Worm (Caenorhabditis elegans): ENCODE data around the gene K02D10.2.
A peak's percentile ranks its signal among the peaks of the same experiment; 100 is the strongest.

K02D10.2 gene

ce11 chrIII:8801352-8801863 lies 30.3 kb upstream of the K02D10.2 start (continued):
- TF ChIP-seq pag-3 (tag; optimal IDR thresholded peaks at IDR 0.05; ENCODE audit: borderline replicate concordance, insufficient read depth) (no peak), ceh-82 (tag; optimal IDR thresholded peaks at IDR 0.05) (peak in 1 of 3 experiments; percentile 5), sptf-1 (tag; optimal IDR thresholded peaks at IDR 0.05) (no peak), hlh-17 (GFP tag; optimal IDR thresholded peaks at IDR 0.05; ENCODE audit: borderline replicate concordance) (no peak), ceh-8 (GFP tag; optimal IDR thresholded peaks at IDR 0.05) (no peak), lin-13 (GFP tag; optimal IDR thresholded peaks at IDR 0.05) (peak; percentile 23)

DNA sequence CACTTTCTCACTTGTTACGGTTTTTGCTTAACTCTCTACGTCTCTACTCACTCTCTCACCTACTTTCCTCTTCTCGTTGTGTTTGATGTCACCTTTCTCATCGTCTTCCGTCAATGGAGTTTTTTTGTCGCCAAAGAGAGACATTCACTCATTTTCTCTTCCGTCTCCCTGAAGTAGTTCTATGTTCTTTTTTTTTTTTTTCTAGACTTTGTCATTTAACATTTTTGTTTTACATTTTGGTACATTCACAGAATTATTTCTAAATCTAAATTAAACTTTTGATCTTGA lies 29.7 kb upstream of the K02D10.2 start:
- TF ChIP-seq xbp-1 (tag; optimal IDR thresholded peaks at IDR 0.05) (no peak), rnt-1 (tag; optimal IDR thresholded peaks at IDR 0.05) (no peak), nhr-84 (tag; optimal IDR thresholded peaks at IDR 0.05) (no peak), lsy-2 (tag; optimal IDR thresholded peaks at IDR 0.05) (no peak), hpl-2 (GFP tag; optimal IDR thresholded peaks at IDR 0.05) (no peak), lin-13 (GFP tag; optimal IDR thresholded peaks at IDR 0.05) (no peak), sptf-1 (tag; optimal IDR thresholded peaks at IDR 0.05) (no peak), efl-1 (optimal IDR thresholded peaks at IDR 0.05) (no peak), efl-1 (GFP tag; optimal IDR thresholded peaks at IDR 0.05 in 1 of 2) (peak in 1 of 2 experiments; percentile 92), egl-13 (tag; optimal IDR thresholded peaks at IDR 0.05) (no peak), alr-1 (tag; optimal IDR thresholded peaks at IDR 0.05; ENCODE audit: borderline replicate concordance) (no peak), fkh-8 (tag; optimal IDR thresholded peaks at IDR 0.05) (no peak), skn-1 (tag; optimal IDR thresholded peaks at IDR 0.05) (no peak), jun-1 (tag; optimal IDR thresholded peaks at IDR 0.05) (no peak), ceh-90 (tag; optimal IDR thresholded peaks at IDR 0.05) (no peak), lir-3 (tag; optimal IDR thresholded peaks at IDR 0.05; ENCODE audit: poor library complexity) (no peak), snu-23 (GFP tag; optimal IDR thresholded peaks at IDR 0.05) (no peak), Y116A8C.19 (tag; optimal IDR thresholded peaks at IDR 0.05; ENCODE audit: borderline replicate concordance) (no peak), blmp-1 (tag; optimal IDR thresholded peaks at IDR 0.05) (peak; percentile 86), ceh-82 (tag; optimal IDR thresholded peaks at IDR 0.05) (peak in 1 of 3 experiments; percentile 1), nhr-11 (tag; optimal IDR thresholded peaks at IDR 0.05) (no peak), nhr-12 (tag; optimal IDR thresholded peaks at IDR 0.05) (no peak), nhr-85 (tag) (peak; percentile 17), lin-39 (tag; optimal IDR thresholded peaks at IDR 0.05) (no peak), elt-3 (tag; optimal IDR thresholded peaks at IDR 0.05) (no peak)

DNA sequence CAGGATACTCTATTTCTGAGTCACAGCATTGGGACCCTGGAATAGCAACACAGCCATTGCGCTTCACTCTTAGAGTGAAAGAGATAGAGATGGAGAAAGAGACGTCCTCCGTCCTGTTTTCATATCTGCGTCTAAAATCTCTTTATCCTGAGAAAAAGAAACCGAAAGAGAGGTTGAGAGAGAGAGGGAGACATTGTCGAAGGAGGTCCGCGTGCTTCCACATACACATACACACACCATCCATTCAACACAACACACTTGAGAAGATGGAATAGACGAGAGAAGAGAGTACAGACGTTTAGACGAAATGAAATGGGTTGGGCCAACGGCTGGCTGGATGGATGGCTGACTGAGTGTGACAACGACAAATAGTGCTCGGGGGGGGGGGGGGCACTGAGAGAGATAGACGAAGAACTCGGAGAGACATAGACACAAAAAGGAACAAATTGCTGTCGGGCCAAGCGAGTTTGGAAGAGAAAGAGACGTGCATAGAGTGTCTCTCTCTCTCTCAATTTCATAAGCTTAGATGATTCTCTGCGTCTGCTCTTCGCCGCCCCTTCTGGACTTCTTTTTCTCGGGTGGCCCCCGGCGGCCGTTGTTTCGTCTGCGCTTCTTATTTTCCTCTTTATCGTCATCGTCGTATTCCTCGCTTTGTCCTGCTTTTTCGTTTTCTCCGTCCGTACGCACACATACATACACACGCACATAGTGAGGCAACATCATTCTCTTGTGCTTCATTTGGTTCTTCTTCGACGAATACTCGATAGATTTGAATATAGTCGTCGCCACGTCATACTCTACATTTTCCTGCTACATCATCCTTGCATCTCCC lies 29.1 kb upstream of the K02D10.2 start, which contains the start of gene F54F2.6:
F54F2.6 (minus strand) TSS at position 738 of the 832 bp plus-strand sequence.
- TF ChIP-seq alr-1 (tag; optimal IDR thresholded peaks at IDR 0.05; ENCODE audit: borderline replicate concordance) (no peak), blmp-1 (tag; optimal IDR thresholded peaks at IDR 0.05) (peak; percentile 84), nhr-76 (tag; optimal IDR thresholded peaks at IDR 0.05) (peak; percentile 32), ama-1 (optimal IDR thresholded peaks at IDR 0.05) (no peak), pax-3 (tag; optimal IDR thresholded peaks at IDR 0.05) (peak; percentile 86), vab-15 (tag; optimal IDR thresholded peaks at IDR 0.05) (peak; percentile 92), irx-1 (tag; optimal IDR thresholded peaks at IDR 0.05) (peak; percentile 89), sox-4 (tag; optimal IDR thresholded peaks at IDR 0.05) (peak; percentile 59), egl-27 (tag; optimal IDR thresholded peaks at IDR 0.05) (peak; percentile 85 to 94), F16B12.6 (tag; optimal IDR thresholded peaks at IDR 0.05) (peak; percentile 8), unc-98 (GFP tag; IDR thresholded peaks at IDR 0.05) (no peak; the same call in 1 of the 2 replicates), lin-14 (GFP tag; optimal IDR thresholded peaks at IDR 0.05) (peak; percentile 100), fos-1 (tag; optimal IDR thresholded peaks at IDR 0.05) (peak; percentile 92), aly-2 (tag; optimal IDR thresholded peaks at IDR 0.05) (peak; percentile 74), nhr-84 (tag; optimal IDR thresholded peaks at IDR 0.05) (no peak), ceh-90 (tag; optimal IDR thresholded peaks at IDR 0.05) (peak; percentile 17), hlh-4 (tag; optimal IDR thresholded peaks at IDR 0.05) (no peak), unc-30 (tag; optimal IDR thresholded peaks at IDR 0.05) (peak; percentile 20), lin-15B (tag; optimal IDR thresholded peaks at IDR 0.05) (no peak), snpc-4 (tag; optimal IDR thresholded peaks at IDR 0.05) (peak; percentile 62), dpl-1 (GFP tag; optimal IDR thresholded peaks at IDR 0.05) (peak; percentile 26 to 60 (median 51)), mdl-1 (tag; optimal IDR thresholded peaks at IDR 0.05) (peak; percentile 64 to 94), unc-62 (GFP tag; optimal IDR thresholded peaks at IDR 0.05) (peak; percentile 69), fkh-4 (tag; optimal IDR thresholded peaks at IDR 0.05; ENCODE audit: borderline replicate concordance) (peak; percentile 79), C16A3.4 (tag; optimal IDR thresholded peaks at IDR 0.05) (peak; percentile 73)
